Worm (Caenorhabditis elegans): ENCODE data around the gene col-171.

ce11 chrX:6353763-6354162 lies 19.7 kb downstream of the col-171 start:
- TF ChIP-seq fkh-10 (GFP tag; optimal IDR thresholded peaks at IDR 0.05), result no peak
- TF ChIP-seq hlh-8 (tag; optimal IDR thresholded peaks at IDR 0.05), result no peak
- no peak for TF ChIP-seq dmd-4 (tag; optimal IDR thresholded peaks at IDR 0.05; ENCODE audit: borderline replicate concordance)
- TF ChIP-seq pat-9 (tag; optimal IDR thresholded peaks at IDR 0.05), result no peak
- no peak for TF ChIP-seq ceh-9 (tag; optimal IDR thresholded peaks at IDR 0.05)
- TF ChIP-seq eyg-1 (tag; optimal IDR thresholded peaks at IDR 0.05), result no peak
- no peak for TF ChIP-seq mec-3 (tag; optimal IDR thresholded peaks at IDR 0.05; ENCODE audit: borderline replicate concordance)

All from whole organism, late embryonic.